Worm (Caenorhabditis elegans): Measurements from ENCODE around the gene gba-3.

ce11 chrIV:17471870-17472459 is 1.2 kb upstream of the gba-3 start, which contains the start of gene epic-1:
- no peak for TF ChIP-seq elt-1 (tag; optimal IDR thresholded peaks at IDR 0.05; ENCODE audit: borderline replicate concordance, insufficient read depth)
- TF ChIP-seq sptf-1 (tag; optimal IDR thresholded peaks at IDR 0.05), result no peak
- TF ChIP-seq lsy-2 (tag; optimal IDR thresholded peaks at IDR 0.05), result no peak
- no peak for TF ChIP-seq hlh-1 (tag; optimal IDR thresholded peaks at IDR 0.05)
- no peak for TF ChIP-seq ztf-11 (tag; optimal IDR thresholded peaks at IDR 0.05)

All from whole organism, mixed stage, embryonic.